Fruit fly (Drosophila melanogaster): ENCODE data around the gene CG10211.

CG10211 gene

dm6 chr2L:18562573-18562972 lies 45.3 kb downstream of the CG10211 start:
- TF ChIP-seq CG8632 (GFP tag; optimal IDR thresholded peaks at IDR 0.05) (no peak), Sox14 (GFP tag; optimal IDR thresholded peaks at IDR 0.05) (no peak), svp (GFP tag) (no peak), dsx (GFP tag; optimal IDR thresholded peaks at IDR 0.05; ENCODE audit: poor library complexity, severe bottlenecking) (peak; percentile 47), topi (GFP tag; optimal IDR thresholded peaks at IDR 0.05) (no peak), CG6276 (GFP tag; optimal IDR thresholded peaks at IDR 0.05) (peak; percentile 24)

- TF ChIP-seq CG11902 (GFP tag; optimal IDR thresholded peaks at IDR 0.05) = no peak
- TF ChIP-seq Sox15 (GFP tag; optimal IDR thresholded peaks at IDR 0.05) = no peak
- no peak for TF ChIP-seq Gug (GFP tag; IDR thresholded peaks at IDR 0.05)
- TF ChIP-seq Hr4 (GFP tag; optimal IDR thresholded peaks at IDR 0.05) = no peak
- TF ChIP-seq CG6163 (GFP tag; IDR thresholded peaks at IDR 0.05) = peak; percentile 85; the same call in 2 of the 3 replicates
- TF ChIP-seq fd85E (GFP tag; optimal IDR thresholded peaks at IDR 0.05) = no peak
- TF ChIP-seq CG10669 (GFP tag; optimal IDR thresholded peaks at IDR 0.05) = peak; percentile 21
- no peak for TF ChIP-seq CG11762 (GFP tag; optimal IDR thresholded peaks at IDR 0.05; ENCODE audit: insufficient read depth)
- no peak for TF ChIP-seq CG31627 (GFP tag; optimal IDR thresholded peaks at IDR 0.05)
- peak; percentile 81 for TF ChIP-seq CG8119 (GFP tag; IDR thresholded peaks at IDR 0.05)
- TF ChIP-seq pdm3 (GFP tag; optimal IDR thresholded peaks at IDR 0.05) = no peak
- TF ChIP-seq Met (GFP tag; optimal IDR thresholded peaks at IDR 0.05) = no peak
- no peak for TF ChIP-seq topi (GFP tag; optimal IDR thresholded peaks at IDR 0.05)
- TF ChIP-seq CG16779 (tag; optimal IDR thresholded peaks at IDR 0.05) = peak; percentile 83
- TF ChIP-seq CG6808 (GFP tag; optimal IDR thresholded peaks at IDR 0.05) = peak; percentile 84
- TF ChIP-seq CG15336 (GFP tag; IDR thresholded peaks at IDR 0.05) = peak; percentile 80
- peak; percentile 33 for TF ChIP-seq CG3032 (tag; optimal IDR thresholded peaks at IDR 0.05)
- peak; percentile 66 for TF ChIP-seq Sox14 (GFP tag; optimal IDR thresholded peaks at IDR 0.05)
- no peak for TF ChIP-seq salr (GFP tag; optimal IDR thresholded peaks at IDR 0.05)
- no peak for TF ChIP-seq fd59A (GFP tag; optimal IDR thresholded peaks at IDR 0.05)
- TF ChIP-seq cyc (GFP tag; optimal IDR thresholded peaks at IDR 0.05) = no peak
- TF ChIP-seq Eip93F (GFP tag; optimal IDR thresholded peaks at IDR 0.05) = no peak
- TF ChIP-seq CG7368 (GFP tag; optimal IDR thresholded peaks at IDR 0.05) = peak; percentile 29
- peak; percentile 12 for TF ChIP-seq CG6792 (GFP tag; optimal IDR thresholded peaks at IDR 0.05)
- peak; percentile 79 for TF ChIP-seq CG6854 (GFP tag; optimal IDR thresholded peaks at IDR 0.05)
- TF ChIP-seq Lpt (GFP tag; optimal IDR thresholded peaks at IDR 0.05) = peak; percentile 13
- TF ChIP-seq dsx (GFP tag; optimal IDR thresholded peaks at IDR 0.05; ENCODE audit: poor library complexity, severe bottlenecking) = peak; percentile 15
- no peak for TF ChIP-seq Hr39 (GFP tag; optimal IDR thresholded peaks at IDR 0.05)
- TF ChIP-seq CG1621 (tag; optimal IDR thresholded peaks at IDR 0.05) = peak; percentile 59
- no peak for TF ChIP-seq OdsH (GFP tag; optimal IDR thresholded peaks at IDR 0.05)
- no peak for TF ChIP-seq CG32006 (GFP tag; optimal IDR thresholded peaks at IDR 0.05)
- no peak for TF ChIP-seq lz (GFP tag; optimal IDR thresholded peaks at IDR 0.05)
- peak; percentile 53 for TF ChIP-seq net (GFP tag; optimal IDR thresholded peaks at IDR 0.05)
- no peak for TF ChIP-seq CG8632 (GFP tag; optimal IDR thresholded peaks at IDR 0.05)
- TF ChIP-seq CG11294 (GFP tag; IDR thresholded peaks at IDR 0.05) = no peak
- no peak for TF ChIP-seq acj6 (GFP tag; optimal IDR thresholded peaks at IDR 0.05)
- TF ChIP-seq CG9139 (GFP tag; optimal IDR thresholded peaks at IDR 0.05) = peak; percentile 35
- TF ChIP-seq achi (GFP tag; optimal IDR thresholded peaks at IDR 0.05) = peak; percentile 4
- TF ChIP-seq CG10631 (GFP tag; optimal IDR thresholded peaks at IDR 0.05) = no peak
- TF ChIP-seq ss (GFP tag; optimal IDR thresholded peaks at IDR 0.05) = peak; percentile 65 to 76
- TF ChIP-seq Ets21C (GFP tag; optimal IDR thresholded peaks at IDR 0.05) = no peak
- TF ChIP-seq eg (GFP tag; IDR thresholded peaks at IDR 0.05) = peak; percentile 86; the same call in 2 of the 3 replicates
- no peak for TF ChIP-seq CG8319 (GFP tag; optimal IDR thresholded peaks at IDR 0.05)
- TF ChIP-seq Eip78C (GFP tag) = peak; percentile 71
- no peak for TF ChIP-seq esn (GFP tag; optimal IDR thresholded peaks at IDR 0.05)
- TF ChIP-seq CG3919 (GFP tag; optimal IDR thresholded peaks at IDR 0.05) = peak; percentile 40
- TF ChIP-seq fkh (GFP tag; optimal IDR thresholded peaks at IDR 0.05) = peak; percentile 87
- peak; percentile 25 for TF ChIP-seq Ets96B (tag; optimal IDR thresholded peaks at IDR 0.05)
Observed at dm6 chr2L:18563020-18563546, 45.8 kb downstream of the CG10211 start.

Measured in whole organism, prepupa.